Worm (Caenorhabditis elegans) whole organism, L2 larva: ENCODE data around the gene B0303.11.

Source experiments
- C34F6.9 ChIP-seq: fragments of 150-350 bp; optimal IDR thresholded peaks from 2 replicates; lab custom pipeline; 2014; ENCODE audit warnings: missing biosample characterization, missing genetic modification characterization
- F13H6.1 ChIP-seq: sonication (generic microtip); optimal IDR thresholded peaks from 2 replicates; lab custom pipeline; 2016; ENCODE audit warnings: missing genetic modification characterization, missing compliant biosample characterization
- R02D3.7 ChIP-seq: fragments of 150-350 bp; optimal IDR thresholded peaks from 2 replicates; lab custom pipeline; 2014; ENCODE audit warnings: missing biosample characterization, missing genetic modification characterization
- Y55F3AM.14 ChIP-seq: fragments of 200-800 bp; sonication (Bioruptor generic); optimal IDR thresholded peaks from 2 replicates; lab custom pipeline; 2018; ENCODE audit warnings: mild to moderate bottlenecking, missing genetic modification characterization, missing compliant biosample characterization
- ZK546.5 ChIP-seq: sonication (generic microtip); optimal IDR thresholded peaks from 2 replicates; lab custom pipeline; 2017; ENCODE audit warnings: missing biosample characterization, missing genetic modification characterization
- aly-2 ChIP-seq: fragments of 150-350 bp; optimal IDR thresholded peaks from 2 replicates; lab custom pipeline; 2014; ENCODE audit warnings: missing biosample characterization, missing genetic modification characterization
- ama-1 ChIP-seq: fragments of 150-350 bp; optimal IDR thresholded peaks from 2 replicates; lab custom pipeline; 2018; ENCODE audit warnings: inconsistent platforms
- blmp-1 ChIP-seq: sonication (generic microtip); optimal IDR thresholded peaks from 2 replicates; lab custom pipeline; 2017; ENCODE audit warnings: missing genetic modification characterization, mild to moderate bottlenecking, missing compliant biosample characterization, antibody characterized with exemption, moderate library complexity; ENCODE audit not compliant: insufficient read depth
- ceh-16 ChIP-seq: fragments of 150-350 bp; optimal IDR thresholded peaks from 2 replicates; lab custom pipeline; 2014; ENCODE audit warnings: missing biosample characterization, missing genetic modification characterization
- ceh-82 ChIP-seq: fragments of 150-350 bp; optimal IDR thresholded peaks from 2 replicates; lab custom pipeline; 2014; ENCODE audit warnings: missing biosample characterization, missing genetic modification characterization
- crh-2 ChIP-seq: sonication (generic microtip); optimal IDR thresholded peaks from 2 replicates; lab custom pipeline; 2017; ENCODE audit warnings: missing biosample characterization, missing genetic modification characterization
- dmd-4 ChIP-seq: sonication (generic microtip); optimal IDR thresholded peaks from 2 replicates; lab custom pipeline; 2017; ENCODE audit warnings: missing biosample characterization, missing genetic modification characterization
- egl-27 ChIP-seq: sonication (generic microtip); optimal IDR thresholded peaks from 3 replicates; lab custom pipeline; 2017; ENCODE audit warnings: missing biosample characterization, missing genetic modification reagents, missing genetic modification characterization
- elt-1 ChIP-seq: fragments of 150-350 bp; optimal IDR thresholded peaks from 2 replicates; lab custom pipeline; 2014; ENCODE audit warnings: missing biosample characterization, missing genetic modification characterization
- fos-1 ChIP-seq: fragments of 150-350 bp; optimal IDR thresholded peaks from 2 replicates; lab custom pipeline; 2014; ENCODE audit warnings: missing biosample characterization, missing genetic modification characterization
- gmeb-1 ChIP-seq: fragments of 150-350 bp; optimal IDR thresholded peaks from 2 replicates; lab custom pipeline; 2014; ENCODE audit warnings: missing biosample characterization, missing genetic modification characterization
- lin-11 ChIP-seq: fragments of 150-350 bp; sonication (generic microtip); optimal IDR thresholded peaks from 2 replicates; lab custom pipeline; 2014; ENCODE audit warnings: missing biosample characterization, missing genetic modification characterization, inconsistent platforms, mixed read lengths
- lin-13 ChIP-seq: fragments of 150-350 bp; optimal IDR thresholded peaks from 2 replicates; lab custom pipeline; 2014; ENCODE audit warnings: missing biosample characterization, missing genetic modification reagents, missing genetic modification characterization
- lin-39 ChIP-seq: fragments of 150-350 bp; optimal IDR thresholded peaks from 2 replicates; lab custom pipeline; 2014; ENCODE audit warnings: missing biosample characterization, missing genetic modification reagents, missing genetic modification characterization
- lsy-2 ChIP-seq, 2 experiments: fragments of 150-350 bp in 1 of 2; sonication (generic microtip) in 1 of 2; optimal IDR thresholded peaks; 2 replicates each; lab custom pipeline; 2014 to 2017; ENCODE audit warnings: missing biosample characterization in 2 of 2, missing genetic modification characterization in 2 of 2
- mab-5 ChIP-seq: fragments of 150-350 bp; optimal IDR thresholded peaks from 2 replicates; lab custom pipeline; 2014; ENCODE audit warnings: missing biosample characterization, missing genetic modification characterization
- mbf-1 ChIP-seq: sonication (generic microtip); optimal IDR thresholded peaks from 2 replicates; lab custom pipeline; 2017; ENCODE audit warnings: missing biosample characterization, missing genetic modification characterization
- mdl-1 ChIP-seq, 2 experiments: fragments of 150-350 bp in 1 of 2; sonication (generic microtip) in 1 of 2; optimal IDR thresholded peaks; 2 replicates each; lab custom pipeline; 2017; ENCODE audit warnings: missing biosample characterization in 2 of 2, missing genetic modification characterization in 2 of 2
- nhr-10 ChIP-seq: sonication (generic microtip); optimal IDR thresholded peaks from 2 replicates; lab custom pipeline; 2017; ENCODE audit warnings: missing biosample characterization, missing genetic modification characterization
- nhr-11 ChIP-seq: fragments of 150-350 bp; optimal IDR thresholded peaks from 2 replicates; lab custom pipeline; 2014; ENCODE audit warnings: missing biosample characterization, missing genetic modification characterization
- nhr-12 ChIP-seq: fragments of 150-350 bp; optimal IDR thresholded peaks from 2 replicates; lab custom pipeline; 2014; ENCODE audit warnings: missing biosample characterization, missing genetic modification characterization
- nhr-129 ChIP-seq: fragments of 150-350 bp; optimal IDR thresholded peaks from 2 replicates; lab custom pipeline; 2014; ENCODE audit warnings: missing biosample characterization, missing genetic modification characterization
- nhr-21 ChIP-seq: fragments of 150-350 bp; optimal IDR thresholded peaks from 2 replicates; lab custom pipeline; 2014; ENCODE audit warnings: missing biosample characterization, missing genetic modification characterization
- nhr-237 ChIP-seq: fragments of 150-350 bp; optimal IDR thresholded peaks from 2 replicates; lab custom pipeline; 2014; ENCODE audit warnings: missing biosample characterization, missing genetic modification characterization
- nhr-25 ChIP-seq: fragments of 150-350 bp; sonication (generic microtip); optimal IDR thresholded peaks from 3 replicates; lab custom pipeline; 2014; ENCODE audit warnings: missing biosample characterization, missing genetic modification characterization
- nhr-6 ChIP-seq: fragments of 150-350 bp; optimal IDR thresholded peaks from 2 replicates; lab custom pipeline; 2014; ENCODE audit warnings: missing biosample characterization, missing genetic modification characterization
- nhr-77 ChIP-seq: fragments of 150-350 bp; optimal IDR thresholded peaks from 2 replicates; lab custom pipeline; 2014; ENCODE audit warnings: missing biosample characterization, missing genetic modification characterization
- peb-1 ChIP-seq: fragments of 150-350 bp; optimal IDR thresholded peaks from 2 replicates; lab custom pipeline; 2014; ENCODE audit warnings: missing biosample characterization, missing genetic modification characterization
- sem-4 ChIP-seq: fragments of 150-350 bp; optimal IDR thresholded peaks from 2 replicates; lab custom pipeline; 2014; ENCODE audit warnings: missing biosample characterization, missing genetic modification reagents, missing genetic modification characterization
- skn-1 ChIP-seq: sonication (generic microtip); optimal IDR thresholded peaks from 2 replicates; lab custom pipeline; 2017; ENCODE audit warnings: missing biosample characterization, missing genetic modification characterization
- sma-3 ChIP-seq: sonication (generic microtip); optimal IDR thresholded peaks from 2 replicates; lab custom pipeline; 2016; ENCODE audit warnings: missing genetic modification reagents, missing genetic modification characterization, missing compliant biosample characterization
- sma-9 ChIP-seq, 2 experiments: fragments of 150-350 bp in 1 of 2; sonication (generic microtip) in 1 of 2; optimal IDR thresholded peaks; 2 replicates each; lab custom pipeline; 2014 to 2016; ENCODE audit warnings: missing genetic modification characterization in 2 of 2, mild to moderate bottlenecking in 1 of 2, missing biosample characterization in 1 of 2, missing compliant biosample characterization in 1 of 2, missing genetic modification reagents in 1 of 2, moderate library complexity in 1 of 2
- snpc-4 ChIP-seq: fragments of 150-350 bp; optimal IDR thresholded peaks from 2 replicates; lab custom pipeline; 2014; ENCODE audit warnings: missing biosample characterization, missing genetic modification characterization
- unc-39 ChIP-seq: fragments of 150-350 bp; optimal IDR thresholded peaks from 2 replicates; lab custom pipeline; 2014; ENCODE audit warnings: missing biosample characterization, missing genetic modification characterization
- unc-55 ChIP-seq: fragments of 150-350 bp; sonication (generic microtip); optimal IDR thresholded peaks from 3 replicates; lab custom pipeline; 2014; ENCODE audit warnings: missing biosample characterization, missing genetic modification reagents, missing genetic modification characterization
- unc-62 ChIP-seq: fragments of 150-350 bp; optimal IDR thresholded peaks from 2 replicates; lab custom pipeline; 2014; ENCODE audit warnings: missing biosample characterization, missing genetic modification reagents, missing genetic modification characterization
- zag-1 ChIP-seq: fragments of 150-350 bp; optimal IDR thresholded peaks from 2 replicates; lab custom pipeline; 2014; ENCODE audit warnings: missing biosample characterization, missing genetic modification characterization
- ztf-1 ChIP-seq: fragments of 200-800 bp; sonication (Bioruptor generic); conservative IDR thresholded peaks from 2 replicates; pipeline ENCODE4 v1.3.6; 2022; ENCODE audit warnings: missing genetic modification characterization, missing compliant biosample characterization
- ztf-11 ChIP-seq: sonication (generic microtip); optimal IDR thresholded peaks from 2 replicates; lab custom pipeline; 2017; ENCODE audit warnings: missing biosample characterization, missing genetic modification characterization
- ztf-4 ChIP-seq: fragments of 150-350 bp; optimal IDR thresholded peaks from 2 replicates; lab custom pipeline; 2014; ENCODE audit warnings: missing biosample characterization, missing genetic modification characterization

B0303.11 gene

DNA sequence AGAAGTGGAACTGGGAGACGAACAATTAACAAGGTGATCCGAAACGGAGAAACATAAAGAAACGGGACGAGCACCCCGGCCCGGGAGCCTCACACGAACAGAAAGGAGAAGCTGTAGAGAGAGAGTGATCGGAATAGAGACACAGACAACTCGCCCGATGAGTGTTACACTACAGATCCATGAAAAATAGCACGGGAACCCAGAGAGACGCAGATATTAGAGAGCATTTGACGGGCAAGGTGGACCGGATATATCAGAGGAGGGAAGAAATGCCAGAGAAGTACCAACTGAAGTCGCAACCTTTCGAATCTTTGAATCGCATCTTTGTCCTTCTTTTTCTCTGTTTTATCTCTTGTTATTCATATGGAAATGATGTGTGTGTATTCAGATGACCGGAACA is 25.8 kb downstream of the B0303.11 start, which contains the start of gene anmt-1:
TSS of gene anmt-1 (plus strand) at position 388 of the 400 bp plus-strand sequence.
- TF ChIP-seq skn-1 (tag; lab: Kevin White, UChicago) (no peak), nhr-129 (tag; lab: Kevin White, UChicago) (peak; percentile 22), F13H6.1 (tag; lab: Kevin White, UChicago) (peak; percentile 61)

ce11 chrIII:8683679-8684263 is 26.4 kb downstream of the B0303.11 start, which contains the start of gene fli-1:
Gene fli-1, minus strand, starts transcription at chrIII:8683736.
- TF ChIP-seq sma-9 (GFP tag; optimal IDR thresholded peaks at IDR 0.05; lab: Kevin White, UChicago), result no peak
- TF ChIP-seq sma-9 (tag; optimal IDR thresholded peaks at IDR 0.05; lab: Kevin White, UChicago), result no peak
- peak in 1 of 2 experiments; percentile 34 for TF ChIP-seq lsy-2 (tag; optimal IDR thresholded peaks at IDR 0.05; lab: Kevin White, UChicago)
- no peak for TF ChIP-seq ztf-11 (tag; lab: Kevin White, UChicago)
- no peak for TF ChIP-seq Y55F3AM.14
- TF ChIP-seq unc-55 (GFP tag; lab: Kevin White, UChicago), result peak; percentile 19
- no peak for TF ChIP-seq skn-1 (tag; lab: Kevin White, UChicago)
- no peak for TF ChIP-seq nhr-237 (tag; lab: Kevin White, UChicago)
- no peak for TF ChIP-seq ama-1 (lab: Kevin White, UChicago)
- TF ChIP-seq nhr-6 (tag; lab: Kevin White, UChicago), result no peak
- TF ChIP-seq ztf-4 (tag; lab: Kevin White, UChicago), result no peak
- TF ChIP-seq ZK546.5, result no peak
- no peak for TF ChIP-seq nhr-11 (tag; lab: Kevin White, UChicago)
- TF ChIP-seq C34F6.9 (tag; lab: Kevin White, UChicago), result peak; percentile 45
- TF ChIP-seq mab-5 (tag; lab: Kevin White, UChicago), result no peak
- TF ChIP-seq ztf-1 (GFP tag; lab: Robert Waterston, UW), result no peak
- TF ChIP-seq lin-39 (tag; lab: Kevin White, UChicago), result no peak
- TF ChIP-seq zag-1 (tag; lab: Kevin White, UChicago), result no peak
- no peak for TF ChIP-seq lin-11 (tag; lab: Kevin White, UChicago)
- no peak for TF ChIP-seq nhr-10
- TF ChIP-seq dmd-4 (tag; lab: Kevin White, UChicago), result no peak

ce11 chrIII:8678371-8678770 is 31.8 kb downstream of the B0303.11 start:
- TF ChIP-seq elt-1 (tag; lab: Kevin White, UChicago), result no peak
- no peak for TF ChIP-seq unc-62 (GFP tag; lab: Kevin White, UChicago)
- TF ChIP-seq mbf-1 (tag; lab: Kevin White, UChicago), result no peak
- no peak for TF ChIP-seq aly-2 (tag; lab: Kevin White, UChicago)
- TF ChIP-seq crh-2 (tag; lab: Kevin White, UChicago), result peak; percentile 57
- no peak for TF ChIP-seq snpc-4 (tag; lab: Kevin White, UChicago)
- TF ChIP-seq lin-39 (tag; lab: Kevin White, UChicago), result no peak
- TF ChIP-seq mab-5 (tag; lab: Kevin White, UChicago), result no peak
- TF ChIP-seq fos-1 (tag; lab: Kevin White, UChicago), result peak; percentile 43
- no peak for TF ChIP-seq ama-1 (lab: Kevin White, UChicago)
- TF ChIP-seq nhr-237 (tag; lab: Kevin White, UChicago), result no peak
- peak; percentile 68 for TF ChIP-seq zag-1 (tag; lab: Kevin White, UChicago)
- no peak for TF ChIP-seq ztf-1 (GFP tag; lab: Robert Waterston, UW)
- TF ChIP-seq nhr-77, result no peak
- TF ChIP-seq sem-4, result peak; percentile 34
- no peak for TF ChIP-seq ztf-11 (tag; lab: Kevin White, UChicago)
- TF ChIP-seq dmd-4 (tag; lab: Kevin White, UChicago), result no peak
- peak; percentile 91 for TF ChIP-seq nhr-129 (tag; lab: Kevin White, UChicago)
- no peak for TF ChIP-seq skn-1 (tag; lab: Kevin White, UChicago)
- peak; percentile 62 for TF ChIP-seq sma-3 (GFP tag; lab: Kevin White, UChicago)
- TF ChIP-seq blmp-1, result no peak
- no peak for TF ChIP-seq nhr-12
- peak; percentile 44 for TF ChIP-seq nhr-25
- TF ChIP-seq gmeb-1 (tag; lab: Kevin White, UChicago), result peak; percentile 58
- peak; percentile 79 for TF ChIP-seq sma-9 (GFP tag; optimal IDR thresholded peaks at IDR 0.05; lab: Kevin White, UChicago)
- TF ChIP-seq sma-9 (tag; optimal IDR thresholded peaks at IDR 0.05; lab: Kevin White, UChicago), result no peak
- no peak for TF ChIP-seq unc-39 (tag; lab: Kevin White, UChicago)
- no peak for TF ChIP-seq R02D3.7 (tag; lab: Kevin White, UChicago)
- TF ChIP-seq Y55F3AM.14, result peak; percentile 68
- TF ChIP-seq ZK546.5, result no peak
- no peak for TF ChIP-seq ceh-82 (tag; lab: Kevin White, UChicago)
- TF ChIP-seq unc-55 (GFP tag; lab: Kevin White, UChicago), result peak; percentile 82
- TF ChIP-seq egl-27 (tag; lab: Kevin White, UChicago), result peak; percentile 54
- TF ChIP-seq lsy-2 (tag; optimal IDR thresholded peaks at IDR 0.05; lab: Kevin White, UChicago), result peak; percentile 58 to 74
- no peak for TF ChIP-seq nhr-10
- TF ChIP-seq nhr-11 (tag; lab: Kevin White, UChicago), result no peak
- no peak for TF ChIP-seq peb-1
- peak; percentile 53 for TF ChIP-seq F13H6.1 (tag; lab: Kevin White, UChicago)
- TF ChIP-seq lin-11 (tag; lab: Kevin White, UChicago), result peak; percentile 32
- TF ChIP-seq nhr-6 (tag; lab: Kevin White, UChicago), result no peak
- TF ChIP-seq lin-13 (GFP tag; lab: Kevin White, UChicago), result peak; percentile 60
- TF ChIP-seq mdl-1 (tag; optimal IDR thresholded peaks at IDR 0.05; lab: Kevin White, UChicago), result no peak
- peak; percentile 64 for TF ChIP-seq C34F6.9 (tag; lab: Kevin White, UChicago)
- no peak for TF ChIP-seq ceh-16 (tag; lab: Kevin White, UChicago)
- TF ChIP-seq nhr-21 (tag; lab: Kevin White, UChicago), result peak; percentile 64
